Worm (Caenorhabditis elegans) whole organism, L1 larva: Measurements from ENCODE around the gene F42C5.4.

Source experiments
- aly-2 ChIP-seq: fragments of 150-350 bp; optimal IDR thresholded peaks from 2 replicates; lab custom pipeline; 2014; ENCODE audit warnings: missing biosample characterization, missing genetic modification characterization
- fkh-4 ChIP-seq: sonication (generic microtip); optimal IDR thresholded peaks from 2 replicates; lab custom pipeline; 2016; ENCODE audit warnings: missing compliant biosample characterization, missing genetic modification characterization, borderline replicate concordance
- lir-3 ChIP-seq: sonication (generic microtip); optimal IDR thresholded peaks from 2 replicates; lab custom pipeline; 2016; ENCODE audit warnings: mild to moderate bottlenecking, missing genetic modification characterization, moderate library complexity, missing compliant biosample characterization; ENCODE audit not compliant: poor library complexity
- mep-1 ChIP-seq: fragments of 150-350 bp; optimal IDR thresholded peaks from 2 replicates; lab custom pipeline; 2014; ENCODE audit warnings: missing biosample characterization, missing genetic modification characterization

DNA sequence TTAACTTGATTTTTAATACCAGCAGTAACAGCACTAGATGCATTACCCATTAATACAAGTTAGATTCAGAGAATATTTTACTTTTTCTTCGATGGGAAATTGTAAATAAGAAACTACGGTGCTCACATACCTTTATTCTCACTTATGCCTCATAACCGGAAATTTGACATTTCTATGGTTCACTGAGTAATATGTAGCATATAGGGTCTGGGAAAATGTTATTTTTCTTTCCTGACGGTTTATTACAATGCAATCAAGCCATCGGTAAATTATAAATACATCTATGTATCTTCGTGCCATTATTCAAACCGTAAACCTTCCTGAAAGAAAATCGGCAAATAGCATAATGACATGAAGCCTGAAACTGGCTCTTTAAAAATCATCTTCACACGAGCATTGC is 40.8 kb upstream of the F42C5.4 start, which contains the start of gene ocr-4:
- TF ChIP-seq fkh-4 (tag; lab: Kevin White, UChicago) = no peak
- no peak for TF ChIP-seq mep-1
- TF ChIP-seq aly-2 (tag; lab: Kevin White, UChicago) = no peak
- TF ChIP-seq lir-3 (tag; lab: Kevin White, UChicago) = no peak
